Worm (Caenorhabditis elegans): Measurements from ENCODE around the gene F46G10.1.

- TF ChIP-seq gmeb-2 (tag; optimal IDR thresholded peaks at IDR 0.05) (no peak), ama-1 (optimal IDR thresholded peaks at IDR 0.05) (no peak), ztf-16 (tag; optimal IDR thresholded peaks at IDR 0.05) (no peak)
Measured at ce11 chrX:13337000-13337399, 25.4 kb upstream of the F46G10.1 start.
